Worm (Caenorhabditis elegans) whole organism, late embryonic: Measurements from ENCODE around the gene nsy-7.

Source experiments
- F13H6.1 ChIP-seq: sonication (generic microtip); optimal IDR thresholded peaks from 2 replicates; lab custom pipeline; 2016; ENCODE audit warnings: missing genetic modification characterization, missing compliant biosample characterization
- fkh-10 ChIP-seq: fragments of 150-350 bp; optimal IDR thresholded peaks from 2 replicates; lab custom pipeline; 2014; ENCODE audit warnings: missing biosample characterization, missing genetic modification reagents, missing genetic modification characterization
- nfya-1 ChIP-seq: sonication (generic microtip); optimal IDR thresholded peaks from 2 replicates; lab custom pipeline; 2017; ENCODE audit warnings: missing genetic modification characterization, mild to moderate bottlenecking, missing compliant biosample characterization, antibody characterized with exemption, moderate library complexity
- tbx-7 ChIP-seq: sonication (generic microtip); optimal IDR thresholded peaks from 2 replicates; lab custom pipeline; 2016; ENCODE audit warnings: missing genotype, missing genetic modification characterization, missing compliant biosample characterization

- TF ChIP-seq F13H6.1 (tag; lab: Kevin White, UChicago) (no peak), tbx-7 (tag; lab: Kevin White, UChicago) (no peak), fkh-10 (GFP tag; lab: Kevin White, UChicago) (no peak), nfya-1 (no peak)
These were observed 25.2 kb downstream of the nsy-7 start for ce11 chrIV:8061267-8061666.
